Fruit fly (Drosophila melanogaster) whole organism, embryonic: ENCODE results near the gene CG8051.

Experiments used
- CG11085 ChIP-seq: fragments of 200-800 bp; sonication (Bioruptor generic); IDR thresholded peaks from 2 replicates; pipeline ENCODE4 v1.3.6; 2022; ENCODE audit warnings: missing biosample characterization, missing genetic modification characterization
- CG11695 ChIP-seq: fragments of 200-800 bp; sonication (Bioruptor generic); IDR thresholded peaks from 3 replicates; pipeline ENCODE4 v1.3.6; 2022; ENCODE audit warnings: missing biosample characterization, missing genetic modification characterization
- CG12744 ChIP-seq: fragments of 200-800 bp; sonication (Bioruptor generic); optimal IDR thresholded peaks from 2 replicates; lab custom pipeline; 2016; ENCODE audit warnings: missing biosample characterization, missing genetic modification characterization
- CG17186 ChIP-seq: fragments of 200-800 bp; sonication (Bioruptor generic); optimal IDR thresholded peaks from 3 replicates; lab custom pipeline; 2017; ENCODE audit warnings: missing biosample characterization, missing genetic modification reagents, missing genetic modification characterization
- CG17361 ChIP-seq: fragments of 200-800 bp; sonication (Bioruptor generic); IDR thresholded peaks from 3 replicates; pipeline ENCODE4 v1.3.6; 2022; ENCODE audit warnings: missing biosample characterization, missing genetic modification characterization
- CG17829 ChIP-seq: fragments of 200-800 bp; optimal IDR thresholded peaks from 2 replicates; lab custom pipeline; 2019; ENCODE audit warnings: missing biosample characterization, mild to moderate bottlenecking, missing genetic modification characterization, moderate library complexity
- CG17912 ChIP-seq: fragments of 200-800 bp; sonication (Bioruptor generic); optimal IDR thresholded peaks from 2 replicates; lab custom pipeline; 2018; ENCODE audit warnings: missing biosample characterization, mild to moderate bottlenecking, missing genetic modification characterization
- CG18011 ChIP-seq: fragments of 200-800 bp; sonication (Bioruptor generic); optimal IDR thresholded peaks from 2 replicates; lab custom pipeline; 2017; ENCODE audit warnings: missing biosample characterization, missing genetic modification characterization, mild to moderate bottlenecking, moderate library complexity, missing genotype
- CG2120 ChIP-seq: fragments of 200-800 bp; sonication (Bioruptor generic); optimal IDR thresholded peaks from 3 replicates; lab custom pipeline; 2016; ENCODE audit warnings: missing biosample characterization, missing genetic modification characterization
- CG2202 ChIP-seq: fragments of 200-800 bp; sonication (Bioruptor generic); optimal IDR thresholded peaks from 2 replicates; lab custom pipeline; 2018; ENCODE audit warnings: missing biosample characterization, mild to moderate bottlenecking, missing genetic modification characterization
- CG2678 ChIP-seq: fragments of 200-800 bp; sonication (Bioruptor generic); optimal IDR thresholded peaks from 3 replicates; lab custom pipeline; 2019; ENCODE audit warnings: missing biosample characterization, mild to moderate bottlenecking, missing genetic modification characterization, moderate library complexity
- CG2875 ChIP-seq: fragments of 200-800 bp; sonication (Bioruptor generic); optimal IDR thresholded peaks from 2 replicates; lab custom pipeline; 2017; ENCODE audit warnings: missing biosample characterization, mild to moderate bottlenecking, missing genetic modification characterization, missing genetic modification reagents
- CG2889 ChIP-seq: fragments of 200-800 bp; sonication (Bioruptor generic); IDR thresholded peaks from 3 replicates; pipeline ENCODE4 v1.3.6; 2022; ENCODE audit warnings: missing biosample characterization, missing genetic modification characterization
- CG3995 ChIP-seq: fragments of 200-800 bp; sonication (Bioruptor generic); optimal IDR thresholded peaks from 3 replicates; lab custom pipeline; 2016; ENCODE audit warnings: missing biosample characterization, missing genetic modification characterization
- CG43689 ChIP-seq: fragments of 200-800 bp; sonication (Bioruptor generic); IDR thresholded peaks from 2 replicates; pipeline ENCODE4 v1.3.6; 2022; ENCODE audit warnings: missing biosample characterization, missing genetic modification characterization
- CG4617 ChIP-seq: fragments of 200-800 bp; sonication (Bioruptor generic); optimal IDR thresholded peaks from 3 replicates; lab custom pipeline; 2016; ENCODE audit warnings: missing biosample characterization, missing genetic modification characterization, borderline replicate concordance
- CG4820 ChIP-seq: fragments of 200-800 bp; sonication (Bioruptor generic); optimal IDR thresholded peaks from 3 replicates; lab custom pipeline; 2016; ENCODE audit warnings: missing biosample characterization, missing genetic modification characterization
- CG6791 ChIP-seq: fragments of 200-800 bp; sonication (Bioruptor generic); IDR thresholded peaks from 3 replicates; pipeline ENCODE4 v1.3.6; 2022; ENCODE audit warnings: missing biosample characterization, missing genetic modification characterization; ENCODE audit not compliant: partially characterized antibody
- CTCF ChIP-seq: fragments of 200-800 bp; sonication (Bioruptor generic); optimal IDR thresholded peaks from 2 replicates; lab custom pipeline; 2017; ENCODE audit warnings: missing biosample characterization, mild to moderate bottlenecking, missing genetic modification characterization, moderate library complexity
- CkIIα-i1 ChIP-seq: fragments of 200-800 bp; sonication (Bioruptor generic); IDR thresholded peaks from 2 replicates; pipeline ENCODE4 v1.3.6; 2022; ENCODE audit warnings: missing biosample characterization, missing genetic modification characterization
- D19B ChIP-seq: fragments of 200-800 bp; sonication (Bioruptor generic); optimal IDR thresholded peaks from 2 replicates; lab custom pipeline; 2017; ENCODE audit warnings: missing biosample characterization, mild to moderate bottlenecking, missing genetic modification characterization
- Dek ChIP-seq: fragments of 200-800 bp; sonication (Bioruptor generic); optimal IDR thresholded peaks from 3 replicates; lab custom pipeline; 2019; ENCODE audit warnings: missing biosample characterization, mild to moderate bottlenecking, missing genetic modification characterization, moderate library complexity
- Dfd ChIP-seq, 2 experiments: fragments of >200 bp; optimal IDR thresholded peaks; 2 replicates each; lab custom pipeline; 2017; ENCODE audit warnings: missing biosample characterization in 2 of 2, missing genetic modification characterization in 2 of 2
- ERR ChIP-seq: fragments of 200-800 bp; sonication (Bioruptor generic); optimal IDR thresholded peaks from 2 replicates; lab custom pipeline; 2016; ENCODE audit warnings: missing biosample characterization, missing genetic modification characterization
- Hr3 ChIP-seq: fragments of 200-800 bp; sonication (Bioruptor generic); optimal IDR thresholded peaks from 3 replicates; lab custom pipeline; 2016; ENCODE audit warnings: missing biosample characterization, missing genetic modification characterization
- Kr ChIP-seq: fragments of 200-800 bp; sonication (Bioruptor generic); optimal IDR thresholded peaks from 2 replicates; lab custom pipeline; 2017; ENCODE audit warnings: missing biosample characterization, mild to moderate bottlenecking, missing genetic modification characterization
- NK7.1 ChIP-seq: fragments of 200-800 bp; sonication (Bioruptor generic); optimal IDR thresholded peaks from 3 replicates; lab custom pipeline; 2016; ENCODE audit warnings: missing biosample characterization, missing genetic modification characterization
- Ssrp ChIP-seq: fragments of 200-800 bp; sonication (Bioruptor generic); optimal IDR thresholded peaks from 2 replicates; lab custom pipeline; 2018; ENCODE audit warnings: missing biosample characterization, mild to moderate bottlenecking, missing genetic modification characterization, moderate library complexity
- Stat92E ChIP-seq, 3 experiments: fragments of >200 bp in 2 of 3; fragments of 200-800 bp in 1 of 3; sonication (Bioruptor generic) in 1 of 3; optimal IDR thresholded peaks; 2 replicates each; lab custom pipeline; 2017 to 2019; ENCODE audit warnings: missing biosample characterization in 3 of 3, missing genetic modification characterization in 3 of 3, mild to moderate bottlenecking in 1 of 3, moderate library complexity in 1 of 3
- Taf1 ChIP-seq: fragments of 200-800 bp; sonication (Bioruptor generic); IDR thresholded peaks from 2 replicates; pipeline ENCODE4 v1.3.6; 2022; ENCODE audit warnings: missing biosample characterization, missing genetic modification characterization
- Usf ChIP-seq: fragments of 200-800 bp; sonication (Bioruptor generic); optimal IDR thresholded peaks from 2 replicates; lab custom pipeline; 2017; ENCODE audit warnings: missing genotype, missing biosample characterization, missing genetic modification characterization
- Xbp1 ChIP-seq: fragments of 200-800 bp; sonication (Bioruptor generic); optimal IDR thresholded peaks from 3 replicates; lab custom pipeline; 2016; ENCODE audit warnings: missing biosample characterization, mild to moderate bottlenecking, missing genetic modification characterization
- abd-A ChIP-seq: fragments of 200-800 bp; sonication (Bioruptor generic); optimal IDR thresholded peaks from 3 replicates; lab custom pipeline; 2019; ENCODE audit warnings: missing biosample characterization, mild to moderate bottlenecking, missing genetic modification characterization, moderate library complexity
- amos ChIP-seq: fragments of 200-800 bp; sonication (Bioruptor generic); IDR thresholded peaks from 2 replicates; pipeline ENCODE4 v1.3.6; 2022; ENCODE audit warnings: missing biosample characterization, missing genetic modification characterization; ENCODE audit not compliant: partially characterized antibody
- ap ChIP-seq: fragments of 200-800 bp; sonication (Bioruptor generic); IDR thresholded peaks from 2 replicates; pipeline ENCODE4 v1.3.6; 2022; ENCODE audit warnings: missing biosample characterization, missing genetic modification characterization
- ash1 ChIP-seq: fragments of 200-800 bp; sonication (Bioruptor generic); optimal IDR thresholded peaks from 2 replicates; lab custom pipeline; 2018; ENCODE audit warnings: missing biosample characterization, mild to moderate bottlenecking, missing genetic modification characterization
- cas ChIP-seq: fragments of 200-800 bp; sonication (Bioruptor generic); IDR thresholded peaks from 2 replicates; pipeline ENCODE4 v1.3.6; 2022; ENCODE audit warnings: missing biosample characterization, missing genetic modification characterization
- caup ChIP-seq: fragments of 200-800 bp; sonication (Bioruptor generic); optimal IDR thresholded peaks from 3 replicates; lab custom pipeline; 2017; ENCODE audit warnings: missing biosample characterization, mild to moderate bottlenecking, missing genetic modification characterization, moderate library complexity; ENCODE audit not compliant: severe bottlenecking
- insv ChIP-seq, 2 experiments: fragments of 200-800 bp; sonication (Bioruptor generic); optimal IDR thresholded peaks; 3 replicates each; lab custom pipeline; 2016 to 2018; ENCODE audit warnings: missing biosample characterization in 2 of 2, missing genetic modification characterization in 2 of 2
- jing ChIP-seq: fragments of 200-800 bp; sonication (Bioruptor generic); optimal IDR thresholded peaks from 2 replicates; lab custom pipeline; 2018; ENCODE audit warnings: missing biosample characterization, mild to moderate bottlenecking, missing genetic modification characterization
- mam ChIP-seq: fragments of 200-800 bp; sonication (Bioruptor generic); optimal IDR thresholded peaks from 3 replicates; lab custom pipeline; 2016; ENCODE audit warnings: missing biosample characterization, missing genetic modification characterization
- nmo ChIP-seq: fragments of 200-800 bp; sonication (Bioruptor generic); optimal IDR thresholded peaks from 2 replicates; lab custom pipeline; 2018; ENCODE audit warnings: missing biosample characterization, mild to moderate bottlenecking, missing genetic modification characterization, moderate library complexity
- ranshi ChIP-seq: fragments of 200-800 bp; sonication (Bioruptor generic); IDR thresholded peaks from 2 replicates; pipeline ENCODE4 v1.3.6; 2022; ENCODE audit warnings: missing biosample characterization, missing genetic modification characterization
- schlank ChIP-seq: fragments of 200-800 bp; sonication (Bioruptor generic); optimal IDR thresholded peaks from 2 replicates; lab custom pipeline; 2018; ENCODE audit warnings: missing biosample characterization, mild to moderate bottlenecking, missing genetic modification characterization
- sens ChIP-seq: fragments of 200-800 bp; sonication (Bioruptor generic); peaks from one replicate; lab custom pipeline; 2016; ENCODE audit warnings: missing biosample characterization, missing genetic modification characterization
- sim ChIP-seq: fragments of 200-800 bp; sonication (Bioruptor generic); IDR thresholded peaks from 2 replicates; pipeline ENCODE4 v1.3.6; 2022; ENCODE audit warnings: missing biosample characterization, missing genetic modification characterization
- sisA ChIP-seq: fragments of 200-800 bp; sonication (Bioruptor generic); IDR thresholded peaks from 2 replicates; pipeline ENCODE4 v1.3.6; 2022; ENCODE audit warnings: missing biosample characterization, missing genetic modification characterization
- so ChIP-seq: fragments of 200-800 bp; sonication (Bioruptor generic); IDR thresholded peaks from 3 replicates; pipeline ENCODE4 v1.3.6; 2022; ENCODE audit warnings: missing biosample characterization, missing genetic modification characterization
- sr ChIP-seq: fragments of 200-800 bp; sonication (Bioruptor generic); IDR thresholded peaks from 3 replicates; pipeline ENCODE4 v1.3.6; 2022; ENCODE audit warnings: missing biosample characterization, missing genetic modification characterization
- stc ChIP-seq: fragments of 200-800 bp; sonication (Bioruptor generic); IDR thresholded peaks from 2 replicates; pipeline ENCODE4 v1.3.6; 2022; ENCODE audit warnings: missing biosample characterization, missing genetic modification characterization
- stwl ChIP-seq: fragments of 200-800 bp; sonication (Bioruptor generic); optimal IDR thresholded peaks from 3 replicates; lab custom pipeline; 2018; ENCODE audit warnings: missing biosample characterization, mild to moderate bottlenecking, missing genetic modification characterization, moderate library complexity
- trh ChIP-seq: fragments of 200-800 bp; sonication (Bioruptor generic); optimal IDR thresholded peaks from 2 replicates; lab custom pipeline; 2016; ENCODE audit warnings: missing biosample characterization, missing genetic modification characterization

Gene CG8051

DNA sequence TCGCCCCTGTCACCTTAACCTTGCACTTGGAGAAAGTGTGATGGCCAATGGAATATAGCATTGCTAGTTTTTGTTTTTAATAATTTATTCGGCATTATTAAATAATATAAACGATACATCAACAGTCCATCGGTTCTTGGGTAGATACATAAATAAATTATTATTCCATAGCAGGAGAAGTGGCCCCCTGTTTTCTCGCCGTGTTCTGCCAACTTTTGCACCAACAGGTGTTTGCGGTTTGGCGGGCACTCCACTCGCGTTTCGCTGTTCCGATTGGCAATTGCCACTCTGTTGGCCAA lies 16.1 kb upstream of the CG8051 start (continued):
- TF ChIP-seq CG17186 (GFP tag; lab: Kevin White, UChicago): peak; percentile 19
- TF ChIP-seq Dek (tag; lab: Kevin White, UChicago): peak; percentile 82
- peak; percentile 56; the same call in 1 of the 2 replicates for TF ChIP-seq stc
- TF ChIP-seq CG17829 (tag; lab: Kevin White, UChicago): peak; percentile 79
- no peak for TF ChIP-seq CG43689 (GFP tag; lab: Robert Waterston, UW)
- peak; percentile 50 for TF ChIP-seq CG18011 (GFP tag; lab: Kevin White, UChicago)
- no peak for TF ChIP-seq stwl (tag; lab: Kevin White, UChicago)
- TF ChIP-seq schlank (tag; lab: Kevin White, UChicago): peak; percentile 82
- no peak for TF ChIP-seq Dfd (GFP tag; optimal IDR thresholded peaks at IDR 0.05; lab: Kevin White, UChicago)
- TF ChIP-seq so: peak; percentile 85
- peak; percentile 69 for TF ChIP-seq CG4820 (GFP tag; lab: Kevin White, UChicago)
- TF ChIP-seq ash1 (GFP tag; lab: Kevin White, UChicago): no peak
- TF ChIP-seq CG2875 (GFP tag; lab: Kevin White, UChicago): peak; percentile 24
- peak; percentile 69 for TF ChIP-seq ERR (GFP tag; lab: Kevin White, UChicago)
- no peak for TF ChIP-seq sr (GFP tag; lab: Robert Waterston, UW)
- TF ChIP-seq CkIIα-i1 (GFP tag; lab: Robert Waterston, UW): no peak
- peak; percentile 87; the same call in 1 of the 2 replicates for TF ChIP-seq ranshi (GFP tag; lab: Robert Waterston, UW)
- TF ChIP-seq CG17361: peak; percentile 62
- TF ChIP-seq CTCF (GFP tag; lab: Kevin White, UChicago): peak; percentile 36
- peak; percentile 70 for TF ChIP-seq Ssrp (tag; lab: Kevin White, UChicago)
- TF ChIP-seq mam (GFP tag; lab: Kevin White, UChicago): peak; percentile 84
- TF ChIP-seq nmo: peak; percentile 73
- TF ChIP-seq CG17912 (GFP tag; lab: Kevin White, UChicago): no peak
- peak; percentile 64 for TF ChIP-seq CG2202 (tag; lab: Kevin White, UChicago)
- peak; percentile 89 for TF ChIP-seq CG2678
- no peak for TF ChIP-seq insv (GFP tag; optimal IDR thresholded peaks at IDR 0.05; lab: Kevin White, UChicago)
- TF ChIP-seq Stat92E (GFP tag; optimal IDR thresholded peaks at IDR 0.05; lab: Kevin White, UChicago): no peak
- TF ChIP-seq sisA (GFP tag; lab: Robert Waterston, UW): peak; percentile 84
- TF ChIP-seq jing (GFP tag; lab: Kevin White, UChicago): peak; percentile 64
- TF ChIP-seq Kr (GFP tag; lab: Kevin White, UChicago): no peak
- TF ChIP-seq CG11695 (GFP tag; lab: Robert Waterston, UW): peak; percentile 70
- TF ChIP-seq Xbp1 (GFP tag; lab: Kevin White, UChicago): peak; percentile 77
- TF ChIP-seq sens (GFP tag; lab: Kevin White, UChicago): peak; percentile 96
- peak; percentile 66 for TF ChIP-seq Usf (GFP tag; lab: Kevin White, UChicago)
- peak; percentile 68 for TF ChIP-seq cas (GFP tag; lab: Robert Waterston, UW)
- peak; percentile 18 for TF ChIP-seq CG4617 (GFP tag; lab: Kevin White, UChicago)
- TF ChIP-seq ap: peak; percentile 56; the same call in 1 of the 2 replicates
- TF ChIP-seq amos: no peak
- TF ChIP-seq CG2889 (GFP tag; lab: Robert Waterston, UW): peak; percentile 86
- TF ChIP-seq Taf1: peak; percentile 81
- TF ChIP-seq CG2120: peak; percentile 96
- TF ChIP-seq Hr3 (GFP tag; lab: Kevin White, UChicago): peak; percentile 77
- TF ChIP-seq sim: peak; percentile 54; the same call in 1 of the 2 replicates
- 0 out of 3 replicates have a peak, but pooled peaks have one; percentile 2 for TF ChIP-seq CG6791 (GFP tag; lab: Robert Waterston, UW)
- TF ChIP-seq CG12744 (GFP tag; lab: Kevin White, UChicago): peak; percentile 76
- TF ChIP-seq abd-A (tag; lab: Kevin White, UChicago): no peak
- TF ChIP-seq trh (GFP tag; lab: Kevin White, UChicago): no peak
- TF ChIP-seq caup: peak; percentile 86
- TF ChIP-seq NK7.1 (GFP tag; lab: Kevin White, UChicago): no peak
- TF ChIP-seq CG3995 (GFP tag; lab: Kevin White, UChicago): no peak
- peak; percentile 71 for TF ChIP-seq D19B (GFP tag; lab: Kevin White, UChicago)
- peak; percentile 79 for TF ChIP-seq CG11085
